Fruit fly (Drosophila melanogaster) whole organism, embryonic: Measurements from ENCODE around the gene NdufV3.

ENCODE experiments used
- CG10654 ChIP-seq: fragments of 200-800 bp; sonication (Bioruptor generic); optimal IDR thresholded peaks from 2 replicates; lab custom pipeline; 2016; ENCODE audit warnings: missing biosample characterization, missing genetic modification characterization
- CG10959 ChIP-seq: fragments of 200-800 bp; sonication (Bioruptor generic); IDR thresholded peaks from 2 replicates; pipeline ENCODE4 v1.3.6; 2022; ENCODE audit warnings: missing biosample characterization, missing genetic modification characterization
- CG11695 ChIP-seq: fragments of 200-800 bp; sonication (Bioruptor generic); IDR thresholded peaks from 3 replicates; pipeline ENCODE4 v1.3.6; 2022; ENCODE audit warnings: missing biosample characterization, missing genetic modification characterization
- CG11696 ChIP-seq: fragments of 200-800 bp; sonication (Bioruptor generic); IDR thresholded peaks from 2 replicates; pipeline ENCODE4 v1.3.6; 2022; ENCODE audit warnings: missing biosample characterization, missing genetic modification characterization
- CG13287 ChIP-seq: fragments of 200-800 bp; sonication (Bioruptor generic); IDR thresholded peaks from 2 replicates; pipeline ENCODE4 v1.3.6; 2022; ENCODE audit warnings: missing biosample characterization, missing genetic modification characterization; ENCODE audit not compliant: partially characterized antibody
- CG13624 ChIP-seq: fragments of 200-800 bp; sonication (Bioruptor generic); optimal IDR thresholded peaks from 2 replicates; lab custom pipeline; 2016; ENCODE audit warnings: missing biosample characterization, missing genetic modification characterization
- CG14710 ChIP-seq: fragments of 200-800 bp; sonication (Bioruptor generic); optimal IDR thresholded peaks from 3 replicates; lab custom pipeline; 2019; ENCODE audit warnings: missing biosample characterization, mild to moderate bottlenecking, missing genetic modification characterization, moderate library complexity
- CG1603 ChIP-seq: fragments of 200-800 bp; sonication (Bioruptor generic); optimal IDR thresholded peaks from 2 replicates; lab custom pipeline; 2019; ENCODE audit warnings: missing biosample characterization, mild to moderate bottlenecking, missing genetic modification characterization, moderate library complexity
- CG17186 ChIP-seq: fragments of 200-800 bp; sonication (Bioruptor generic); optimal IDR thresholded peaks from 3 replicates; lab custom pipeline; 2017; ENCODE audit warnings: missing biosample characterization, missing genetic modification reagents, missing genetic modification characterization
- CG18262 ChIP-seq: fragments of 200-800 bp; optimal IDR thresholded peaks from 3 replicates; lab custom pipeline; 2019; ENCODE audit warnings: missing biosample characterization, mild to moderate bottlenecking, missing genetic modification characterization, moderate library complexity
- CG1832 ChIP-seq: fragments of 200-800 bp; sonication (Bioruptor generic); optimal IDR thresholded peaks from 2 replicates; lab custom pipeline; 2017; ENCODE audit warnings: missing biosample characterization, mild to moderate bottlenecking, missing genetic modification characterization, inconsistent platforms
- CG2199 ChIP-seq: fragments of 200-800 bp; sonication (Bioruptor generic); IDR thresholded peaks from 3 replicates; pipeline ENCODE4 v1.3.6; 2022; ENCODE audit warnings: missing biosample characterization, missing genetic modification characterization
- CG2889 ChIP-seq: fragments of 200-800 bp; sonication (Bioruptor generic); IDR thresholded peaks from 3 replicates; pipeline ENCODE4 v1.3.6; 2022; ENCODE audit warnings: missing biosample characterization, missing genetic modification characterization
- CG30020 ChIP-seq: fragments of 200-800 bp; optimal IDR thresholded peaks from 2 replicates; lab custom pipeline; 2019; ENCODE audit warnings: missing biosample characterization, mild to moderate bottlenecking, missing genetic modification characterization, moderate library complexity
- CG30403 ChIP-seq: fragments of 200-800 bp; sonication (Bioruptor generic); optimal IDR thresholded peaks from 3 replicates; lab custom pipeline; 2016; ENCODE audit warnings: missing biosample characterization, missing genetic modification characterization
- CG32767 ChIP-seq: fragments of 200-800 bp; sonication (Bioruptor generic); IDR thresholded peaks from 2 replicates; pipeline ENCODE4 v1.3.6; 2022; ENCODE audit warnings: missing biosample characterization, missing genetic modification characterization
- CG33557 ChIP-seq: fragments of 200-800 bp; sonication (Bioruptor generic); optimal IDR thresholded peaks from 2 replicates; lab custom pipeline; 2019; ENCODE audit warnings: missing biosample characterization, mild to moderate bottlenecking, missing genetic modification characterization, moderate library complexity
- CG4282 ChIP-seq: fragments of 200-800 bp; sonication (Bioruptor generic); optimal IDR thresholded peaks from 2 replicates; lab custom pipeline; 2016; ENCODE audit warnings: missing biosample characterization, missing genetic modification characterization
- CG5245 ChIP-seq: fragments of 200-800 bp; sonication (Bioruptor generic); optimal IDR thresholded peaks from 3 replicates; lab custom pipeline; 2016; ENCODE audit warnings: missing biosample characterization, missing genetic modification characterization
- CG6272 ChIP-seq: fragments of 200-800 bp; sonication (Bioruptor generic); IDR thresholded peaks from 2 replicates; pipeline ENCODE4 v1.3.6; 2022; ENCODE audit warnings: missing biosample characterization, missing genetic modification characterization
- CG9932 ChIP-seq: fragments of 200-800 bp; sonication (Bioruptor generic); IDR thresholded peaks from 2 replicates; pipeline ENCODE4 v1.3.6; 2022; ENCODE audit warnings: missing biosample characterization, missing genetic modification characterization
- Camta ChIP-seq: fragments of 200-800 bp; sonication (Bioruptor generic); optimal IDR thresholded peaks from 2 replicates; lab custom pipeline; 2016; ENCODE audit warnings: missing biosample characterization, missing genetic modification characterization
- E2f2 ChIP-seq: fragments of 200-800 bp; sonication (Bioruptor generic); IDR thresholded peaks from 2 replicates; pipeline ENCODE4 v1.3.6; 2022; ENCODE audit warnings: missing biosample characterization, missing genetic modification characterization
- Ets65A ChIP-seq: fragments of 200-800 bp; sonication (Bioruptor generic); peaks from one replicate; lab custom pipeline; 2016; ENCODE audit warnings: missing biosample characterization, missing genetic modification characterization
- Fer2 ChIP-seq: fragments of 200-800 bp; sonication (Bioruptor generic); optimal IDR thresholded peaks from 2 replicates; lab custom pipeline; 2018; ENCODE audit warnings: missing biosample characterization, mild to moderate bottlenecking, missing genetic modification characterization, moderate library complexity
- Hr39 ChIP-seq: fragments of >200 bp; optimal IDR thresholded peaks from 2 replicates; lab custom pipeline; 2017
- NK7.1 ChIP-seq: fragments of 200-800 bp; sonication (Bioruptor generic); optimal IDR thresholded peaks from 3 replicates; lab custom pipeline; 2016; ENCODE audit warnings: missing biosample characterization, missing genetic modification characterization
- Nf-YB ChIP-seq: fragments of 200-800 bp; sonication (Bioruptor generic); optimal IDR thresholded peaks from 3 replicates; lab custom pipeline; 2019; ENCODE audit warnings: missing biosample characterization, mild to moderate bottlenecking, missing genetic modification characterization, moderate library complexity
- Ptx1 ChIP-seq: fragments of 200-800 bp; sonication (Bioruptor generic); IDR thresholded peaks from 2 replicates; pipeline ENCODE4 v1.3.6; 2022; ENCODE audit warnings: missing biosample characterization, missing genetic modification characterization
- Rx ChIP-seq: fragments of 200-800 bp; sonication (Bioruptor generic); IDR thresholded peaks from 2 replicates; pipeline ENCODE4 v1.3.6; 2022; ENCODE audit warnings: missing biosample characterization, missing genetic modification characterization
- YL-1 ChIP-seq: fragments of 200-800 bp; sonication (Bioruptor generic); optimal IDR thresholded peaks from 3 replicates; lab custom pipeline; 2017; ENCODE audit warnings: missing biosample characterization, mild to moderate bottlenecking, missing genetic modification characterization
- bab2 ChIP-seq: fragments of 200-800 bp; sonication (Bioruptor generic); optimal IDR thresholded peaks from 2 replicates; lab custom pipeline; 2016; ENCODE audit warnings: missing biosample characterization, missing genetic modification characterization
- bcd ChIP-seq: fragments of 200-800 bp; sonication (Bioruptor generic); optimal IDR thresholded peaks from 2 replicates; lab custom pipeline; 2017; ENCODE audit warnings: missing biosample characterization, mild to moderate bottlenecking, missing genetic modification characterization
- chm ChIP-seq: fragments of 200-800 bp; sonication (Bioruptor generic); IDR thresholded peaks from 2 replicates; pipeline ENCODE4 v1.3.6; 2022; ENCODE audit warnings: missing biosample characterization, missing genetic modification characterization
- dan ChIP-seq: fragments of 200-800 bp; sonication (Bioruptor generic); IDR thresholded peaks from 2 replicates; pipeline ENCODE4 v1.3.6; 2022; ENCODE audit warnings: missing biosample characterization, missing genetic modification characterization
- dysf ChIP-seq: fragments of 200-800 bp; sonication (Bioruptor generic); IDR thresholded peaks from 3 replicates; pipeline ENCODE4 v1.3.6; 2022; ENCODE audit warnings: missing biosample characterization, missing genetic modification characterization
- emc ChIP-seq: fragments of 200-800 bp; sonication (Bioruptor generic); optimal IDR thresholded peaks from 2 replicates; lab custom pipeline; 2016; ENCODE audit warnings: missing biosample characterization, missing genetic modification characterization
- ewg ChIP-seq: fragments of 200-800 bp; sonication (Bioruptor generic); optimal IDR thresholded peaks from 3 replicates; lab custom pipeline; 2017; ENCODE audit warnings: mild to moderate bottlenecking, missing biosample characterization, missing genetic modification reagents, missing genetic modification characterization
- gce ChIP-seq: fragments of 200-800 bp; sonication (Bioruptor generic); IDR thresholded peaks from 3 replicates; pipeline ENCODE4 v1.3.6; 2022; ENCODE audit warnings: missing biosample characterization, missing genetic modification characterization
- gt ChIP-seq: fragments of 200-800 bp; sonication (Bioruptor generic); IDR thresholded peaks from 2 replicates; pipeline ENCODE4 v1.3.6; 2022; ENCODE audit warnings: missing biosample characterization, missing genetic modification characterization
- hb ChIP-seq: fragments of 200-800 bp; sonication (Bioruptor generic); IDR thresholded peaks from 3 replicates; pipeline ENCODE4 v1.3.6; 2022; ENCODE audit warnings: missing biosample characterization, missing genetic modification characterization; ENCODE audit not compliant: partially characterized antibody
- hth ChIP-seq: fragments of >200 bp; optimal IDR thresholded peaks from 2 replicates; lab custom pipeline; 2017; ENCODE audit warnings: inconsistent platforms
- jumu ChIP-seq: fragments of 200-800 bp; sonication (Bioruptor generic); optimal IDR thresholded peaks from 3 replicates; lab custom pipeline; 2016; ENCODE audit warnings: missing biosample characterization, missing genetic modification characterization
- kni ChIP-seq: fragments of 200-800 bp; sonication (Bioruptor generic); optimal IDR thresholded peaks from 3 replicates; lab custom pipeline; 2017; ENCODE audit warnings: mild to moderate bottlenecking, missing biosample characterization, missing genetic modification reagents, missing genetic modification characterization
- org-1 ChIP-seq: fragments of 200-800 bp; sonication (Bioruptor generic); optimal IDR thresholded peaks from 2 replicates; lab custom pipeline; 2017; ENCODE audit warnings: missing biosample characterization, missing genetic modification characterization
- psq ChIP-seq: fragments of 200-800 bp; sonication (Bioruptor generic); optimal IDR thresholded peaks from 2 replicates; lab custom pipeline; 2017; ENCODE audit warnings: missing biosample characterization, missing genetic modification characterization
- pum ChIP-seq: fragments of 200-800 bp; sonication (Bioruptor generic); optimal IDR thresholded peaks from 2 replicates; lab custom pipeline; 2016; ENCODE audit warnings: missing biosample characterization, missing genetic modification characterization
- salm ChIP-seq: fragments of 200-800 bp; sonication (Bioruptor generic); optimal IDR thresholded peaks from 2 replicates; lab custom pipeline; 2018; ENCODE audit warnings: missing biosample characterization, mild to moderate bottlenecking, missing genetic modification characterization
- seq ChIP-seq: fragments of 200-800 bp; sonication (Bioruptor generic); IDR thresholded peaks from 2 replicates; pipeline ENCODE4 v1.3.6; 2022; ENCODE audit warnings: missing biosample characterization, missing genetic modification characterization
- slp2 ChIP-seq: fragments of 200-800 bp; sonication (Bioruptor generic); optimal IDR thresholded peaks from 2 replicates; lab custom pipeline; 2016; ENCODE audit warnings: missing biosample characterization, missing genetic modification characterization
- sqz ChIP-seq: fragments of 200-800 bp; sonication (Bioruptor generic); optimal IDR thresholded peaks from 3 replicates; lab custom pipeline; 2018; ENCODE audit warnings: missing biosample characterization, mild to moderate bottlenecking, missing genetic modification characterization
- stc ChIP-seq: fragments of 200-800 bp; sonication (Bioruptor generic); IDR thresholded peaks from 2 replicates; pipeline ENCODE4 v1.3.6; 2022; ENCODE audit warnings: missing biosample characterization, missing genetic modification characterization
- tll ChIP-seq, 2 experiments: fragments of 200-800 bp in 1 of 2; fragments of >200 bp in 1 of 2; sonication (Bioruptor generic) in 1 of 2; optimal IDR thresholded peaks; 2 replicates each; lab custom pipeline; 2017 to 2019; ENCODE audit warnings: missing biosample characterization in 2 of 2, missing genetic modification characterization in 2 of 2, mild to moderate bottlenecking in 1 of 2, moderate library complexity in 1 of 2
- wor ChIP-seq: fragments of 200-800 bp; sonication (Bioruptor generic); IDR thresholded peaks from 2 replicates; pipeline ENCODE4 v1.3.6; 2022; ENCODE audit warnings: missing biosample characterization, missing genetic modification characterization

Gene NdufV3

DNA sequence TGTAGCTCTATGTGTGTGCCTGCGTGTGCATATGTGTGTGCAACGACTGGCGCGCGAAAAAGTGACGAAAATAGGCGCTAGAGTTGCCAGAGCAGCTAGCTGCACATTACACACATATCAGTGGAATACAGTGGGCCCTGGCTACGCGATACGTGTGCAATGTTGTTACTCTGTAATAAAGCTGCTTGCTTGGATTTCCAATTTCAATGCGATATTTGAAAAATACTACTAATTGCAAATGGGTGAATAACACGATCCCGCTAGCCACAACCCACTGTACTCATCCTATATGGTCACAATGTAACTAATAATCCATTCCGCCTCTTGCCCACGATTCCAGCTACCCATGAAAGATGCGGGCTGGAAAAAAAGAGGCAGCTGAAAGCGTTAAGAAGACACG is 1.6 kb downstream of the NdufV3 start (continued):
- peak; percentile 92 for TF ChIP-seq bcd (GFP tag; lab: Kevin White, UChicago)
- TF ChIP-seq CG11695 = peak; percentile 95
- TF ChIP-seq gt (GFP tag; lab: Robert Waterston, UW) = peak; percentile 87
- no peak for TF ChIP-seq CG13287 (GFP tag; lab: Robert Waterston, UW)
- peak; percentile 90 for TF ChIP-seq NK7.1 (GFP tag; lab: Kevin White, UChicago)
- TF ChIP-seq CG17186 (GFP tag; lab: Kevin White, UChicago) = peak; percentile 65
- TF ChIP-seq CG6272 (GFP tag; lab: Robert Waterston, UW) = peak; percentile 88
- TF ChIP-seq tll (GFP tag; optimal IDR thresholded peaks at IDR 0.05; lab: Kevin White, UChicago) = no peak
- no peak for TF ChIP-seq hth (lab: Kevin White, UChicago)
- peak; percentile 94 for TF ChIP-seq CG9932 (GFP tag; lab: Robert Waterston, UW)
- peak; percentile 97 for TF ChIP-seq chm (GFP tag; lab: Robert Waterston, UW)
- peak; percentile 88 for TF ChIP-seq CG10959 (GFP tag; lab: Robert Waterston, UW)
- peak; percentile 92 for TF ChIP-seq CG13624 (GFP tag; lab: Kevin White, UChicago)
- TF ChIP-seq hb (GFP tag; lab: Robert Waterston, UW) = no peak
- TF ChIP-seq psq = peak; percentile 61
- TF ChIP-seq CG11696 (GFP tag; lab: Robert Waterston, UW) = peak; percentile 86
- TF ChIP-seq wor (GFP tag; lab: Robert Waterston, UW) = peak; percentile 81
- peak; percentile 95 for TF ChIP-seq Ptx1
- peak; percentile 95 for TF ChIP-seq bab2 (GFP tag; lab: Kevin White, UChicago)
- TF ChIP-seq CG18262 = peak; percentile 87
- TF ChIP-seq Hr39 (lab: Kevin White, UChicago) = no peak
- TF ChIP-seq Fer2 (tag; lab: Kevin White, UChicago) = peak; percentile 79
- TF ChIP-seq Camta (GFP tag; lab: Kevin White, UChicago) = peak; percentile 90
- TF ChIP-seq CG33557 (GFP tag; lab: Kevin White, UChicago) = peak; percentile 74
- peak; percentile 94 for TF ChIP-seq jumu (GFP tag; lab: Kevin White, UChicago)
- peak; percentile 97 for TF ChIP-seq CG1603 (tag; lab: Kevin White, UChicago)
- peak; percentile 54 for TF ChIP-seq sqz (GFP tag; lab: Kevin White, UChicago)
- peak; percentile 74 for TF ChIP-seq dan (GFP tag; lab: Robert Waterston, UW)
- TF ChIP-seq CG2889 = peak; percentile 86
- TF ChIP-seq CG10654 (GFP tag; lab: Kevin White, UChicago) = peak; percentile 93
- peak; percentile 91 for TF ChIP-seq CG32767 (GFP tag; lab: Robert Waterston, UW)
- peak; percentile 93 for TF ChIP-seq gce (GFP tag; lab: Robert Waterston, UW)
- TF ChIP-seq CG5245 (GFP tag; lab: Kevin White, UChicago) = peak; percentile 91
- TF ChIP-seq Ets65A = peak; percentile 99
- TF ChIP-seq pum = peak; percentile 92
- TF ChIP-seq salm (tag; lab: Kevin White, UChicago) = peak; percentile 86
- peak; percentile 94 for TF ChIP-seq stc (GFP tag; lab: Robert Waterston, UW)
- peak; percentile 80 for TF ChIP-seq emc (GFP tag; lab: Kevin White, UChicago)
- peak; percentile 85 for TF ChIP-seq slp2 (GFP tag; lab: Kevin White, UChicago)
- peak; percentile 92 for TF ChIP-seq CG30403 (GFP tag; lab: Kevin White, UChicago)
- TF ChIP-seq YL-1 = peak; percentile 1
- peak; percentile 97 for TF ChIP-seq dysf (GFP tag; lab: Robert Waterston, UW)

DNA sequence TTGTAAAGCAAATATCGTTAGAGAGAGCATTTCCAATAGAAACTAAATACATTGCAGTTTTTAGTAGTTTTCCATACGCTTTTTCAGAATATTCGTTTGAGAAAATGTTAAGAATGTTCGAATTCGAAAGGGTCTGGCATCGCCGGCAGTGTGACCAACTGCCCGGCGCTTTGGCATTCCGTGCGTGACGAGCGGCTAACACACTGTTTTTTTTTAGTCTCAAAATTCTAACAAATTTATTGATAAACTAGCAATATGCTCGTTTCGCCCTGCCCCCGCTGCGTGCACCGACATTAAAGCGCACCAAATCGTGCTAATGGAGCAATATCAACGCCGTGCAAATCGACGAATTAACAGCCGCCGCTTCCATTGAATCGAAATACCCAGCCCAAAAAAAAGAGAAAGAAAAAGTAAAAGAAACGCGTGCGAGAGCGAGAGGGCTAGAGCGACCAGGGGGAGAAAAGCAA is 5.9 kb downstream of the NdufV3 start, which contains the start of gene dsh:
Gene dsh (plus strand): TSS at position 174 of the 467 bp plus-strand sequence.
- TF ChIP-seq CG30020 (tag; lab: Kevin White, UChicago) (peak; percentile 38), kni (no peak), CG2199 (no peak), Rx (GFP tag; lab: Robert Waterston, UW) (no peak), CG1832 (GFP tag; lab: Kevin White, UChicago) (peak; percentile 73), seq (GFP tag; lab: Robert Waterston, UW) (no peak), gce (GFP tag; lab: Robert Waterston, UW) (no peak), ewg (GFP tag; lab: Kevin White, UChicago) (no peak), org-1 (no peak), E2f2 (peak; percentile 62), CG4282 (GFP tag; lab: Kevin White, UChicago) (no peak), CG14710 (tag; lab: Kevin White, UChicago) (peak; percentile 57), Nf-YB (GFP tag; lab: Kevin White, UChicago) (no peak)
